Worm (Caenorhabditis elegans) whole organism, L1 larva: ENCODE results near the gene D2024.18.

ENCODE experiments used
- aly-2 ChIP-seq: fragments of 150-350 bp; optimal IDR thresholded peaks from 2 replicates; lab custom pipeline; 2014; ENCODE audit warnings: missing biosample characterization, missing genetic modification characterization
- lin-13 ChIP-seq: fragments of 150-350 bp; optimal IDR thresholded peaks from 2 replicates; lab custom pipeline; 2014; ENCODE audit warnings: missing biosample characterization, missing genetic modification reagents, missing genetic modification characterization
- mdl-1 ChIP-seq, 2 experiments: fragments of 150-350 bp; optimal IDR thresholded peaks; 2 replicates each; lab custom pipeline; 2014 to 2017; ENCODE audit warnings: missing biosample characterization in 2 of 2, missing genetic modification characterization in 2 of 2, inconsistent platforms in 1 of 2
- skn-1 ChIP-seq: fragments of 150-350 bp; optimal IDR thresholded peaks from 2 replicates; lab custom pipeline; 2014; ENCODE audit warnings: missing biosample characterization, missing genetic modification characterization

ce11 chrIV:7250158-7250557, at the start of gene D2024.18:
- TF ChIP-seq aly-2 (tag; lab: Kevin White, UChicago) (no peak), lin-13 (GFP tag; lab: Kevin White, UChicago) (no peak), mdl-1 (tag; optimal IDR thresholded peaks at IDR 0.05; lab: Kevin White, UChicago) (no peak), skn-1 (no peak)
